Worm (Caenorhabditis elegans) whole organism, L4 larva: Measurements from ENCODE around the gene try-1.

Source experiments
- ama-1 ChIP-seq: fragments of 150-350 bp; optimal IDR thresholded peaks from 2 replicates; lab custom pipeline; 2014; ENCODE audit warnings: inconsistent platforms, mixed read lengths
- dmd-9 ChIP-seq: fragments of 200-800 bp; sonication (Bioruptor generic); IDR thresholded peaks from 2 replicates; pipeline ENCODE4 v1.3.6; 2022; ENCODE audit warnings: missing genetic modification reagents, missing genetic modification characterization, missing compliant biosample characterization
- dpl-1 ChIP-seq: fragments of 150-350 bp; optimal IDR thresholded peaks from 2 replicates; lab custom pipeline; 2014; ENCODE audit warnings: missing biosample characterization, missing genetic modification reagents, missing genetic modification characterization
- hmg-1.1 ChIP-seq: fragments of 200-800 bp; sonication (Bioruptor generic); IDR thresholded peaks from 2 replicates; pipeline ENCODE4 v1.3.6; 2022; ENCODE audit warnings: missing genetic modification reagents, missing genetic modification characterization, missing compliant biosample characterization
- lin-39 ChIP-seq: fragments of 150-350 bp; optimal IDR thresholded peaks from 2 replicates; lab custom pipeline; 2014; ENCODE audit warnings: missing biosample characterization, missing genetic modification reagents, missing genetic modification characterization
- mep-1 ChIP-seq: fragments of 150-350 bp; sonication (generic microtip); optimal IDR thresholded peaks from 3 replicates; lab custom pipeline; 2014; ENCODE audit warnings: missing biosample characterization, missing genetic modification characterization
- nhr-11 ChIP-seq: fragments of 150-350 bp; optimal IDR thresholded peaks from 2 replicates; lab custom pipeline; 2014; ENCODE audit warnings: missing biosample characterization, missing genetic modification characterization
- unc-62 ChIP-seq, 3 experiments: fragments of 150-350 bp in 1 of 3; sonication (generic microtip); optimal IDR thresholded peaks in 2 of 3; peaks in 1 of 3; 1 replicate in 1 of 3; 2 replicates in 2 of 3; lab custom pipeline; 2014 to 2017; ENCODE audit warnings: missing biosample characterization in 3 of 3, missing genetic modification characterization in 3 of 3, missing genetic modification reagents in 3 of 3, missing genotype in 1 of 3
- zfp-2 ChIP-seq: sonication (generic microtip); optimal IDR thresholded peaks from 2 replicates; lab custom pipeline; 2016; ENCODE audit warnings: mild to moderate bottlenecking, missing genetic modification characterization, missing compliant biosample characterization

- TF ChIP-seq mep-1 (tag; lab: Kevin White, UChicago) (no peak), lin-39 (tag; lab: Kevin White, UChicago) (no peak), unc-62 (GFP tag; optimal IDR thresholded peaks at IDR 0.05 in 1 of 2; lab: Kevin White, UChicago) (no peak), unc-62 (tag; optimal IDR thresholded peaks at IDR 0.05; lab: Kevin White, UChicago) (no peak), dmd-9 (no peak), nhr-11 (tag; lab: Kevin White, UChicago) (no peak), dpl-1 (GFP tag; lab: Kevin White, UChicago) (no peak), hmg-1.1 (GFP tag; lab: Robert Waterston, UW) (no peak), ama-1 (no peak), zfp-2 (tag; lab: Kevin White, UChicago) (no peak)
These were observed 13.8 kb downstream of the try-1 start, which contains the start of gene ZK546.5 for ce11 chrII:4935518-4935917.
